Fruit fly (Drosophila melanogaster) whole organism, embryonic: ENCODE results near the gene Not10.

ENCODE experiments used
- CG12769 ChIP-seq: fragments of 200-800 bp; sonication (Bioruptor generic); optimal IDR thresholded peaks from 2 replicates; lab custom pipeline; 2019; ENCODE audit warnings: missing biosample characterization, mild to moderate bottlenecking, missing genetic modification characterization, moderate library complexity
- CG14441 ChIP-seq: fragments of 200-800 bp; sonication (Bioruptor generic); IDR thresholded peaks from 2 replicates; pipeline ENCODE4 v1.3.6; 2022; ENCODE audit warnings: missing biosample characterization, missing genetic modification characterization
- CG15073 ChIP-seq: fragments of 200-800 bp; sonication (Bioruptor generic); optimal IDR thresholded peaks from 2 replicates; lab custom pipeline; 2016; ENCODE audit warnings: missing biosample characterization, missing genetic modification characterization
- CG16813 ChIP-seq: fragments of 200-800 bp; sonication (Bioruptor generic); IDR thresholded peaks from 3 replicates; pipeline ENCODE4 v1.3.6; 2022; ENCODE audit warnings: missing biosample characterization, missing genetic modification characterization; ENCODE audit not compliant: partially characterized antibody
- CG17359 ChIP-seq: fragments of 200-800 bp; sonication (Bioruptor generic); optimal IDR thresholded peaks from 3 replicates; lab custom pipeline; 2018; ENCODE audit warnings: missing biosample characterization, mild to moderate bottlenecking, missing genetic modification characterization, moderate library complexity
- CG17361 ChIP-seq: fragments of 200-800 bp; sonication (Bioruptor generic); IDR thresholded peaks from 3 replicates; pipeline ENCODE4 v1.3.6; 2022; ENCODE audit warnings: missing biosample characterization, missing genetic modification characterization
- CG18262 ChIP-seq: fragments of 200-800 bp; optimal IDR thresholded peaks from 3 replicates; lab custom pipeline; 2019; ENCODE audit warnings: missing biosample characterization, mild to moderate bottlenecking, missing genetic modification characterization, moderate library complexity
- CG1832 ChIP-seq: fragments of 200-800 bp; sonication (Bioruptor generic); optimal IDR thresholded peaks from 2 replicates; lab custom pipeline; 2017; ENCODE audit warnings: missing biosample characterization, mild to moderate bottlenecking, missing genetic modification characterization, inconsistent platforms
- CG34224 ChIP-seq: fragments of 200-800 bp; sonication (Bioruptor generic); IDR thresholded peaks from 3 replicates; pipeline ENCODE4 v1.3.6; 2022; ENCODE audit warnings: missing biosample characterization, missing genetic modification characterization; ENCODE audit not compliant: partially characterized antibody
- CG3995 ChIP-seq: fragments of 200-800 bp; sonication (Bioruptor generic); optimal IDR thresholded peaks from 3 replicates; lab custom pipeline; 2016; ENCODE audit warnings: missing biosample characterization, missing genetic modification characterization
- CG43689 ChIP-seq: fragments of 200-800 bp; sonication (Bioruptor generic); IDR thresholded peaks from 2 replicates; pipeline ENCODE4 v1.3.6; 2022; ENCODE audit warnings: missing biosample characterization, missing genetic modification characterization
- CG5180 ChIP-seq: fragments of 200-800 bp; sonication (Bioruptor generic); optimal IDR thresholded peaks from 3 replicates; lab custom pipeline; 2017; ENCODE audit warnings: missing biosample characterization, missing genetic modification characterization, mild to moderate bottlenecking, moderate library complexity, missing genetic modification reagents
- CG6175 ChIP-seq: fragments of 200-800 bp; sonication (Bioruptor generic); IDR thresholded peaks from 3 replicates; pipeline ENCODE4 v1.3.6; 2022; ENCODE audit warnings: missing biosample characterization, missing genetic modification characterization
- CG8290 ChIP-seq, 3 experiments: fragments of 200-800 bp; sonication (Bioruptor generic); optimal IDR thresholded peaks; 2 replicates each; lab custom pipeline; 2016 to 2019; ENCODE audit warnings: missing biosample characterization in 3 of 3, missing genetic modification characterization in 3 of 3, mild to moderate bottlenecking in 2 of 3, moderate library complexity in 1 of 3
- Ets97D ChIP-seq: fragments of 200-800 bp; sonication (Bioruptor generic); optimal IDR thresholded peaks from 3 replicates; lab custom pipeline; 2016; ENCODE audit warnings: missing biosample characterization, missing genetic modification characterization
- Lhr ChIP-seq: fragments of 200-800 bp; sonication (Bioruptor generic); optimal IDR thresholded peaks from 3 replicates; lab custom pipeline; 2017; ENCODE audit warnings: mild to moderate bottlenecking, missing biosample characterization, missing genetic modification reagents, missing genetic modification characterization
- NfI ChIP-seq: fragments of 200-800 bp; sonication (Bioruptor generic); optimal IDR thresholded peaks from 3 replicates; lab custom pipeline; 2018; ENCODE audit warnings: missing biosample characterization, mild to moderate bottlenecking, missing genetic modification characterization, moderate library complexity
- Rx ChIP-seq: fragments of 200-800 bp; sonication (Bioruptor generic); IDR thresholded peaks from 2 replicates; pipeline ENCODE4 v1.3.6; 2022; ENCODE audit warnings: missing biosample characterization, missing genetic modification characterization
- Trl ChIP-seq, 3 experiments: fragments of >200 bp in 2 of 3; fragments of 200-800 bp in 1 of 3; sonication (Bioruptor generic) in 1 of 3; optimal IDR thresholded peaks; 2 replicates in 1 of 3; 3 replicates in 2 of 3; lab custom pipeline; 2016 to 2017; ENCODE audit warnings: missing biosample characterization in 1 of 3, missing genetic modification characterization in 1 of 3
- Usf ChIP-seq: fragments of 200-800 bp; sonication (Bioruptor generic); optimal IDR thresholded peaks from 2 replicates; lab custom pipeline; 2017; ENCODE audit warnings: missing genotype, missing biosample characterization, missing genetic modification characterization
- bcd ChIP-seq: fragments of 200-800 bp; sonication (Bioruptor generic); optimal IDR thresholded peaks from 2 replicates; lab custom pipeline; 2017; ENCODE audit warnings: missing biosample characterization, mild to moderate bottlenecking, missing genetic modification characterization
- cad ChIP-seq: fragments of >200 bp; optimal IDR thresholded peaks from 2 replicates; lab custom pipeline; 2017; ENCODE audit warnings: missing biosample characterization, missing genetic modification characterization
- cg ChIP-seq: fragments of 200-800 bp; sonication (Bioruptor generic); optimal IDR thresholded peaks from 3 replicates; lab custom pipeline; 2019; ENCODE audit warnings: missing biosample characterization, mild to moderate bottlenecking, missing genetic modification characterization, moderate library complexity
- chinmo ChIP-seq: fragments of 200-800 bp; sonication (Bioruptor generic); IDR thresholded peaks from 4 replicates; pipeline ENCODE4 v1.3.6; 2022; ENCODE audit warnings: missing biosample characterization, missing genetic modification characterization; ENCODE audit not compliant: partially characterized antibody
- crol ChIP-seq: fragments of 200-800 bp; sonication (Bioruptor generic); IDR thresholded peaks from 2 replicates; pipeline ENCODE4 v1.3.6; 2022; ENCODE audit warnings: missing biosample characterization, missing genetic modification characterization
- lab ChIP-seq: fragments of 200-800 bp; sonication (Bioruptor generic); optimal IDR thresholded peaks from 3 replicates; lab custom pipeline; 2017; ENCODE audit warnings: missing biosample characterization, missing genetic modification characterization, mild to moderate bottlenecking, moderate library complexity, missing genetic modification reagents
- mam ChIP-seq: fragments of 200-800 bp; sonication (Bioruptor generic); optimal IDR thresholded peaks from 3 replicates; lab custom pipeline; 2016; ENCODE audit warnings: missing biosample characterization, missing genetic modification characterization
- nerfin-1 ChIP-seq: fragments of 200-800 bp; sonication (Bioruptor generic); optimal IDR thresholded peaks from 3 replicates; lab custom pipeline; 2019; ENCODE audit warnings: missing biosample characterization, mild to moderate bottlenecking, missing genetic modification characterization, moderate library complexity
- nerfin-2 ChIP-seq: fragments of 200-800 bp; sonication (Bioruptor generic); IDR thresholded peaks from 2 replicates; pipeline ENCODE4 v1.3.6; 2022; ENCODE audit warnings: missing biosample characterization, missing genetic modification characterization; ENCODE audit not compliant: partially characterized antibody
- otp ChIP-seq: fragments of 200-800 bp; sonication (Bioruptor generic); IDR thresholded peaks from 3 replicates; pipeline ENCODE4, ENCODE4 v1.3.6; 2022; ENCODE audit warnings: missing biosample characterization, missing genetic modification characterization
- peb ChIP-seq: fragments of 200-800 bp; sonication (Bioruptor generic); IDR thresholded peaks from 2 replicates; pipeline ENCODE4 v1.3.6; 2022; ENCODE audit warnings: missing biosample characterization, missing genetic modification characterization
- so ChIP-seq: fragments of 200-800 bp; sonication (Bioruptor generic); IDR thresholded peaks from 3 replicates; pipeline ENCODE4 v1.3.6; 2022; ENCODE audit warnings: missing biosample characterization, missing genetic modification characterization
- stc ChIP-seq: fragments of 200-800 bp; sonication (Bioruptor generic); IDR thresholded peaks from 2 replicates; pipeline ENCODE4 v1.3.6; 2022; ENCODE audit warnings: missing biosample characterization, missing genetic modification characterization
- sug ChIP-seq: fragments of 200-800 bp; optimal IDR thresholded peaks from 2 replicates; lab custom pipeline; 2019; ENCODE audit warnings: missing biosample characterization, mild to moderate bottlenecking, missing genetic modification characterization, moderate library complexity
- tgo ChIP-seq: fragments of 200-800 bp; sonication (Bioruptor generic); IDR thresholded peaks from 3 replicates; pipeline ENCODE4 v1.3.6; 2022; ENCODE audit warnings: missing biosample characterization, missing genetic modification characterization
- z ChIP-seq: fragments of 200-800 bp; sonication (Bioruptor generic); IDR thresholded peaks from 3 replicates; pipeline ENCODE4 v1.3.6; 2022; ENCODE audit warnings: missing biosample characterization, missing genetic modification characterization
- zen2 ChIP-seq: fragments of 200-800 bp; sonication (Bioruptor generic); IDR thresholded peaks from 3 replicates; pipeline ENCODE4 v1.3.6; 2022; ENCODE audit warnings: missing biosample characterization, missing genetic modification characterization; ENCODE audit not compliant: partially characterized antibody

The Not10 gene

DNA sequence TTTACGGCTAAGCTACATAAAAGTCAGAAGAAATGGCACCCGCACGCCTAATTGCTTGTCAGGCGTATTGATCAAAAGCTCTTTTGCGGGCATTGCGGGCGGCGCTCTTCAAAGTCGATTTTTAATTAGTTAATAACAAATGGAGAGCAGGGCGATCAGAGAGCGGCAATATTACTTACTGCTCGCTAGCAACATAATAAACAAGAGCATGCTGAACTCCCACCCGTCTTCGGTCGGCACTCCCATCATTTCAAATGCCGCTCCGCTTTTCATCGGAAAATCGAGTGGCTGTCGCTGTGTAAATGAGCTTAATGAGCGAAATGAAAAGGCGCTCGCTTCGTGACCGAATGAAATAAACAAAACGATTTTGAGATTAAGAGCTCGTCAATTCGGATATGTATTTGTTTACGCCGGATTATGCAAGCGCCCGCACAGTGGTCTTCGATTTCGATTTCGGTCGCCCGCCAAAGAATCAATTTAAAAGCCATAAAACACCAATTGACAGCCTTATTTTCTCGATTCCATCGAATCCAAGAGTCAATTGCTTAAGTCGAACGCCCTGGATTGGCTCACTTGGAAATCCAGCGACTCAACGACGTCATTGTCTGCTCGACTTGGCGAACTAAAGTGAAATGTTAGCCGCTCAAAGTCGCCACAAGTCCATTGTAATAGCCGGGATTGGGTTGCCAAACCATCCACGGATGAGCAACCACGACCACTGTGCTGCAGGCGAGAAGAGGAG lies 23.2 kb downstream of the Not10 start (continued):
- TF ChIP-seq CG3995 (peak; percentile 38), CG34224 (GFP tag; lab: Robert Waterston, UW) (peak; percentile 17; the same call in 1 of the 3 replicates), CG17359 (peak; percentile 83), Ets97D (GFP tag; lab: Kevin White, UChicago) (peak; percentile 31), Rx (GFP tag; lab: Robert Waterston, UW) (peak; percentile 79), peb (GFP tag; lab: Robert Waterston, UW) (peak; percentile 54; the same call in 1 of the 2 replicates), CG5180 (GFP tag; lab: Kevin White, UChicago) (peak; percentile 72), CG15073 (GFP tag; lab: Kevin White, UChicago) (peak; percentile 32), CG16813 (GFP tag; lab: Robert Waterston, UW) (no peak), Lhr (peak; percentile 33), cad (GFP tag; lab: Kevin White, UChicago) (no peak), tgo (GFP tag; lab: Robert Waterston, UW) (peak; percentile 82), mam (peak; percentile 80)

DNA sequence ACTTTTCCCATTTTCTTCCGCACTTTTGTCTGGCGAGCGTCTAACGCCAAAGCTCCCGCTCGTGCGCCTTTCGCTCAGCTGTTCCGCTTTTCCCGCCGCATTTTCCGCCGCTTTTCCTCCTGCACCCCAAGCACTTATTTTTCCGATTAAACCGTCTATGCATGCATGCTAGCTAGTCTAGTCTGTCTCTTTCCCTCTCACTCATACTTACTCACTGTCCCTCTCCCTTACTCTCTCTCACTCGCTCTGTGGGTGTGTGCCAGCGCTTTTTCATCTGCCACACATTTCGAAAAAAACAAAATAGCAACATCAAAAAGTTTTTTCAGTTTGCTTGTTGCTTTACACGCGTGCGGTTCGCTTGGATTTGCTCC lies 23.8 kb downstream of the Not10 start, which contains the start of gene CG6225:
TSS of gene CG6225 (plus strand) at position 325 of the 371 bp plus-strand sequence.
- TF ChIP-seq cg (GFP tag; lab: Kevin White, UChicago) (peak; percentile 19), nerfin-1 (tag; lab: Kevin White, UChicago) (no peak), CG43689 (0 out of 2 replicates have a peak, but pooled peaks have one; percentile 2), Usf (GFP tag; lab: Kevin White, UChicago) (no peak), zen2 (GFP tag; lab: Robert Waterston, UW) (0 out of 3 replicates have a peak, but pooled peaks have one; percentile 17), CG1832 (GFP tag; lab: Kevin White, UChicago) (peak; percentile 29), nerfin-2 (GFP tag; lab: Robert Waterston, UW) (no peak), CG6175 (GFP tag; lab: Robert Waterston, UW) (peak; percentile 4; the same call in 1 of the 3 replicates), Trl (optimal IDR thresholded peaks at IDR 0.05; lab: Kevin White, UChicago) (peak; percentile 29 to 54), Trl (GFP tag; optimal IDR thresholded peaks at IDR 0.05; lab: Kevin White, UChicago) (no peak), CG18262 (tag; lab: Kevin White, UChicago) (peak; percentile 3), chinmo (GFP tag; lab: Robert Waterston, UW) (peak; percentile 30; the same call in 1 of the 4 replicates), otp (GFP tag; lab: Robert Waterston, UW) (0 out of 3 replicates have a peak, but pooled peaks have one; percentile 2), CG8290 (GFP tag; optimal IDR thresholded peaks at IDR 0.05; lab: Kevin White, UChicago) (no peak), CG8290 (tag; optimal IDR thresholded peaks at IDR 0.05; lab: Kevin White, UChicago) (no peak), CG17361 (0 out of 3 replicates have a peak, but pooled peaks have one; percentile 6), sug (tag; lab: Kevin White, UChicago) (no peak), z (GFP tag; lab: Robert Waterston, UW) (peak; percentile 77), stc (GFP tag; lab: Robert Waterston, UW) (peak; percentile 4; the same call in 1 of the 2 replicates), bcd (no peak), tgo (GFP tag; lab: Robert Waterston, UW) (no peak), so (GFP tag; lab: Robert Waterston, UW) (0 out of 3 replicates have a peak, but pooled peaks have one; percentile 3), crol (peak; percentile 73), lab (no peak), NfI (GFP tag; lab: Kevin White, UChicago) (no peak), CG12769 (tag; lab: Kevin White, UChicago) (peak; percentile 20), CG14441 (no peak)
